Worm (Caenorhabditis elegans): Measurements from ENCODE around the gene mes-6.

The mes-6 gene

ce11 chrIV:8487183-8487582 lies 23.9 kb upstream of the mes-6 start, which contains the start of gene srlf-3:
Gene srlf-3 (plus strand): TSS chrIV:8487483.
- TF ChIP-seq F13H6.1 (tag; optimal IDR thresholded peaks at IDR 0.05), result no peak
- TF ChIP-seq ztf-1 (GFP tag; conservative IDR thresholded peaks at IDR 0.05), result no peak
- TF ChIP-seq mab-5 (tag; optimal IDR thresholded peaks at IDR 0.05), result no peak
- TF ChIP-seq lsy-2 (tag; optimal IDR thresholded peaks at IDR 0.05), result no peak
- TF ChIP-seq nhr-25 (tag; optimal IDR thresholded peaks at IDR 0.05), result no peak
- no peak for TF ChIP-seq nhr-10 (tag; optimal IDR thresholded peaks at IDR 0.05)
- TF ChIP-seq nhr-21 (tag; optimal IDR thresholded peaks at IDR 0.05), result no peak
- TF ChIP-seq skn-1 (tag; optimal IDR thresholded peaks at IDR 0.05), result no peak
- TF ChIP-seq ceh-82 (tag; optimal IDR thresholded peaks at IDR 0.05), result no peak
- TF ChIP-seq lin-13 (GFP tag; optimal IDR thresholded peaks at IDR 0.05), result no peak
- no peak for TF ChIP-seq mdl-1 (tag; optimal IDR thresholded peaks at IDR 0.05)
- TF ChIP-seq fos-1 (tag; optimal IDR thresholded peaks at IDR 0.05), result no peak
- no peak for TF ChIP-seq ama-1 (optimal IDR thresholded peaks at IDR 0.05)
- TF ChIP-seq snpc-4 (tag; optimal IDR thresholded peaks at IDR 0.05), result no peak
- no peak for TF ChIP-seq alr-1 (tag; optimal IDR thresholded peaks at IDR 0.05)
- TF ChIP-seq R02D3.7 (tag; optimal IDR thresholded peaks at IDR 0.05), result no peak
- TF ChIP-seq C34F6.9 (tag; optimal IDR thresholded peaks at IDR 0.05), result no peak
- no peak for TF ChIP-seq nhr-12 (tag; optimal IDR thresholded peaks at IDR 0.05)
- TF ChIP-seq aly-2 (tag; optimal IDR thresholded peaks at IDR 0.05), result no peak
- no peak for TF ChIP-seq sma-9 (GFP tag; optimal IDR thresholded peaks at IDR 0.05)
- TF ChIP-seq sma-9 (tag; optimal IDR thresholded peaks at IDR 0.05), result no peak

- TF ChIP-seq nhr-11 (tag; optimal IDR thresholded peaks at IDR 0.05) (no peak), peb-1 (tag; optimal IDR thresholded peaks at IDR 0.05) (no peak), mab-5 (tag; optimal IDR thresholded peaks at IDR 0.05) (no peak), ceh-82 (tag; optimal IDR thresholded peaks at IDR 0.05) (no peak)
Observed at ce11 chrIV:8488043-8488442, 23.0 kb upstream of the mes-6 start.

- TF ChIP-seq R02D3.7 (tag; optimal IDR thresholded peaks at IDR 0.05) (no peak), nhr-237 (tag; optimal IDR thresholded peaks at IDR 0.05) (no peak), sma-9 (GFP tag; optimal IDR thresholded peaks at IDR 0.05) (no peak), sma-9 (tag; optimal IDR thresholded peaks at IDR 0.05) (no peak), sem-4 (tag; optimal IDR thresholded peaks at IDR 0.05) (no peak), snpc-4 (tag; optimal IDR thresholded peaks at IDR 0.05) (no peak), mbf-1 (tag; optimal IDR thresholded peaks at IDR 0.05) (no peak), mab-5 (tag; optimal IDR thresholded peaks at IDR 0.05) (no peak), zag-1 (tag; optimal IDR thresholded peaks at IDR 0.05) (no peak), ama-1 (optimal IDR thresholded peaks at IDR 0.05) (no peak), ztf-11 (tag; optimal IDR thresholded peaks at IDR 0.05) (no peak), ZK546.5 (tag; optimal IDR thresholded peaks at IDR 0.05) (no peak), elt-3 (tag; optimal IDR thresholded peaks at IDR 0.05) (no peak), nhr-6 (tag; optimal IDR thresholded peaks at IDR 0.05) (no peak), ceh-82 (tag; optimal IDR thresholded peaks at IDR 0.05) (no peak), sma-3 (GFP tag; optimal IDR thresholded peaks at IDR 0.05) (no peak), lin-13 (GFP tag; optimal IDR thresholded peaks at IDR 0.05) (no peak), lsy-2 (tag; optimal IDR thresholded peaks at IDR 0.05) (no peak)
Observed at ce11 chrIV:8489915-8490314, 21.2 kb upstream of the mes-6 start, which contains the start of gene srlf-2. Gene srlf-2 (plus strand): TSS chrIV:8490215.

ce11 chrIV:8492242-8492641 lies 18.8 kb upstream of the mes-6 start, which contains the start of gene sru-7:
Gene sru-7 (plus strand): TSS chrIV:8492542.
- TF ChIP-seq mbf-1 (tag; optimal IDR thresholded peaks at IDR 0.05), result no peak

ce11 chrIV:8496263-8496662 lies 14.8 kb upstream of the mes-6 start, which contains the start of gene C28C12.12:
Gene C28C12.12 (minus strand): TSS chrIV:8496363.
- TF ChIP-seq nhr-10 (tag; optimal IDR thresholded peaks at IDR 0.05) (no peak), F13H6.1 (tag; optimal IDR thresholded peaks at IDR 0.05) (no peak)

ce11 chrIV:8498773-8499360 lies 12.2 kb upstream of the mes-6 start, which contains the start of the genes acdh-13 and mesp-1:
Gene acdh-13 (minus strand): TSS chrIV:8498823.
Gene mesp-1 (plus strand): TSS chrIV:8499310.
- no peak for TF ChIP-seq zag-1 (tag; optimal IDR thresholded peaks at IDR 0.05)
- no peak for TF ChIP-seq ztf-1 (GFP tag; conservative IDR thresholded peaks at IDR 0.05)
- TF ChIP-seq unc-55 (GFP tag; optimal IDR thresholded peaks at IDR 0.05), result peak; percentile 59
- TF ChIP-seq gmeb-1 (tag; optimal IDR thresholded peaks at IDR 0.05), result peak; percentile 87
- TF ChIP-seq nhr-21 (tag; optimal IDR thresholded peaks at IDR 0.05), result peak; percentile 6
- no peak for TF ChIP-seq ZK546.5 (tag; optimal IDR thresholded peaks at IDR 0.05)
- no peak for TF ChIP-seq ztf-4 (tag; optimal IDR thresholded peaks at IDR 0.05)
- TF ChIP-seq ama-1 (optimal IDR thresholded peaks at IDR 0.05), result no peak
- no peak for TF ChIP-seq ceh-82 (tag; optimal IDR thresholded peaks at IDR 0.05)
- TF ChIP-seq C34F6.9 (tag; optimal IDR thresholded peaks at IDR 0.05), result peak; percentile 56
- peak; percentile 29 for TF ChIP-seq sma-9 (GFP tag; optimal IDR thresholded peaks at IDR 0.05)
- TF ChIP-seq sma-9 (tag; optimal IDR thresholded peaks at IDR 0.05), result no peak
- TF ChIP-seq ztf-11 (tag; optimal IDR thresholded peaks at IDR 0.05), result no peak
- no peak for TF ChIP-seq lin-11 (tag; optimal IDR thresholded peaks at IDR 0.05)
- TF ChIP-seq lsy-2 (tag; optimal IDR thresholded peaks at IDR 0.05), result peak in 1 of 2 experiments; percentile 68
- TF ChIP-seq Y55F3AM.14 (GFP tag; optimal IDR thresholded peaks at IDR 0.05), result no peak
- no peak for TF ChIP-seq egl-27 (tag; optimal IDR thresholded peaks at IDR 0.05)
- no peak for TF ChIP-seq dmd-4 (tag; optimal IDR thresholded peaks at IDR 0.05)
- TF ChIP-seq elt-3 (tag; optimal IDR thresholded peaks at IDR 0.05), result no peak
- TF ChIP-seq aly-2 (tag; optimal IDR thresholded peaks at IDR 0.05), result no peak
- peak; percentile 11 for TF ChIP-seq nhr-129 (tag; optimal IDR thresholded peaks at IDR 0.05)
- no peak for TF ChIP-seq F13H6.1 (tag; optimal IDR thresholded peaks at IDR 0.05)
- no peak for TF ChIP-seq alr-1 (tag; optimal IDR thresholded peaks at IDR 0.05)
- no peak for TF ChIP-seq blmp-1 (tag; optimal IDR thresholded peaks at IDR 0.05; ENCODE audit: insufficient read depth)
- peak; percentile 14 for TF ChIP-seq sma-3 (GFP tag; optimal IDR thresholded peaks at IDR 0.05)
